Worm (Caenorhabditis elegans) whole organism, L4 larva: ENCODE results near the gene T10B9.14.

ENCODE experiments used
- D1046.2 ChIP-seq: fragments of 200-800 bp; sonication (Bioruptor generic); IDR thresholded peaks from 2 replicates; pipeline ENCODE4 v1.3.6; 2022; ENCODE audit warnings: missing genetic modification characterization, missing compliant biosample characterization
- F37D6.2 ChIP-seq: sonication (generic microtip); optimal IDR thresholded peaks from 2 replicates; lab custom pipeline; 2016; ENCODE audit warnings: mild to moderate bottlenecking, missing genetic modification characterization, missing compliant biosample characterization
- F44E2.7 ChIP-seq: fragments of 200-800 bp; sonication (Bioruptor generic); IDR thresholded peaks from 2 replicates; pipeline ENCODE4 v2.1.2; 2022; ENCODE audit warnings: missing genetic modification characterization, missing compliant biosample characterization
- F49E8.2 ChIP-seq: sonication (generic microtip); optimal IDR thresholded peaks from 2 replicates; lab custom pipeline; 2016; ENCODE audit warnings: missing compliant biosample characterization, mild to moderate bottlenecking, missing genetic modification characterization, borderline replicate concordance
- Y75B8A.6 ChIP-seq: fragments of 200-800 bp; sonication (Bioruptor generic); IDR thresholded peaks from 2 replicates; pipeline ENCODE4 v1.3.6; 2022; ENCODE audit warnings: missing genetic modification reagents, missing genetic modification characterization, missing compliant biosample characterization
- ZK337.2 ChIP-seq: fragments of 200-800 bp; sonication (Bioruptor generic); IDR thresholded peaks from 2 replicates; pipeline ENCODE4 v1.3.6; 2022; ENCODE audit warnings: missing genetic modification reagents, missing genetic modification characterization, missing compliant biosample characterization
- ZK546.5 ChIP-seq, 2 experiments: sonication (generic microtip); optimal IDR thresholded peaks; 2 replicates each; lab custom pipeline; 2017; ENCODE audit warnings: missing biosample characterization in 2 of 2, missing genetic modification characterization in 2 of 2
- attf-4 ChIP-seq: sonication (generic microtip); optimal IDR thresholded peaks from 3 replicates; lab custom pipeline; 2017; ENCODE audit warnings: missing biosample characterization, missing genetic modification characterization
- ceh-44 ChIP-seq: fragments of 200-800 bp; sonication (Bioruptor generic); IDR thresholded peaks from 2 replicates; pipeline ENCODE4 v1.3.6; 2022; ENCODE audit warnings: missing genetic modification reagents, missing genetic modification characterization, missing compliant biosample characterization
- ceh-62 ChIP-seq: sonication (generic microtip); optimal IDR thresholded peaks from 2 replicates; lab custom pipeline; 2017; ENCODE audit warnings: missing biosample characterization, missing genetic modification characterization
- ces-1 ChIP-seq: fragments of 150-350 bp; sonication (generic microtip); optimal IDR thresholded peaks from 4 replicates; lab custom pipeline; 2014; ENCODE audit warnings: missing biosample characterization, missing genetic modification reagents, missing genetic modification characterization
- ctbp-1 ChIP-seq: fragments of 200-800 bp; sonication (Bioruptor generic); IDR thresholded peaks from 2 replicates; pipeline ENCODE4 v1.3.6; 2022; ENCODE audit warnings: missing genetic modification reagents, missing genetic modification characterization, missing compliant biosample characterization
- daf-16 ChIP-seq, 3 experiments: sonication (generic microtip); optimal IDR thresholded peaks; 2 replicates each; lab custom pipeline; 2016 to 2017; ENCODE audit warnings: missing genetic modification characterization in 3 of 3, missing genetic modification reagents in 3 of 3, mild to moderate bottlenecking in 2 of 3, missing compliant biosample characterization in 2 of 3, missing biosample characterization in 1 of 3, moderate library complexity in 1 of 3
- dmd-8 ChIP-seq: fragments of 200-800 bp; sonication (Bioruptor generic); IDR thresholded peaks from 2 replicates; pipeline ENCODE4 v1.3.6; 2022; ENCODE audit warnings: missing genetic modification characterization, missing compliant biosample characterization
- dpl-1 ChIP-seq: fragments of 150-350 bp; optimal IDR thresholded peaks from 2 replicates; lab custom pipeline; 2014; ENCODE audit warnings: missing biosample characterization, missing genetic modification reagents, missing genetic modification characterization
- dve-1 ChIP-seq: sonication (generic microtip); optimal IDR thresholded peaks from 2 replicates; lab custom pipeline; 2017; ENCODE audit warnings: antibody characterized with exemption, mild to moderate bottlenecking, missing genetic modification characterization, missing compliant biosample characterization; ENCODE audit not compliant: insufficient read depth
- fos-1 ChIP-seq: fragments of 150-350 bp; optimal IDR thresholded peaks from 2 replicates; lab custom pipeline; 2014; ENCODE audit warnings: missing biosample characterization, missing genetic modification characterization
- gei-8 ChIP-seq: fragments of 200-800 bp; sonication (Bioruptor generic); optimal IDR thresholded peaks from 2 replicates; lab custom pipeline; 2018; ENCODE audit warnings: mild to moderate bottlenecking, missing genetic modification characterization, missing compliant biosample characterization
- hlh-30 ChIP-seq: sonication (generic microtip); optimal IDR thresholded peaks from 2 replicates; lab custom pipeline; 2017; ENCODE audit warnings: antibody characterized with exemption, mild to moderate bottlenecking, missing genetic modification characterization, missing compliant biosample characterization; ENCODE audit not compliant: insufficient read depth
- lin-1 ChIP-seq: fragments of 200-800 bp; sonication (Bioruptor generic); IDR thresholded peaks from 2 replicates; pipeline ENCODE4 v1.3.6; 2022; ENCODE audit warnings: missing genetic modification reagents, missing genetic modification characterization, missing compliant biosample characterization
- lin-38 ChIP-seq: fragments of 200-800 bp; sonication (Bioruptor generic); IDR thresholded peaks from 2 replicates; pipeline ENCODE4 v1.3.6; 2022; ENCODE audit warnings: missing genetic modification reagents, missing genetic modification characterization, missing compliant biosample characterization
- lir-3 ChIP-seq: sonication (generic microtip); optimal IDR thresholded peaks from 2 replicates; lab custom pipeline; 2016; ENCODE audit warnings: mild to moderate bottlenecking, missing genetic modification characterization, missing compliant biosample characterization
- lsy-2 ChIP-seq, 2 experiments: fragments of 150-350 bp in 1 of 2; sonication (generic microtip) in 1 of 2; optimal IDR thresholded peaks; 2 replicates each; lab custom pipeline; 2014 to 2017; ENCODE audit warnings: missing biosample characterization in 2 of 2, missing genetic modification characterization in 2 of 2
- madf-9 ChIP-seq: fragments of 200-800 bp; sonication (Bioruptor generic); conservative IDR thresholded peaks from 2 replicates; pipeline ENCODE4 v1.3.6; 2022; ENCODE audit warnings: missing genetic modification reagents, missing genetic modification characterization, missing compliant biosample characterization
- mdl-1 ChIP-seq, 2 experiments: fragments of 150-350 bp in 1 of 2; sonication (generic microtip) in 1 of 2; optimal IDR thresholded peaks; 2 replicates each; lab custom pipeline; 2014 to 2017; ENCODE audit warnings: missing biosample characterization in 2 of 2, missing genetic modification characterization in 2 of 2
- mep-1 ChIP-seq: fragments of 150-350 bp; sonication (generic microtip); optimal IDR thresholded peaks from 3 replicates; lab custom pipeline; 2014; ENCODE audit warnings: missing biosample characterization, missing genetic modification characterization
- mxl-2 ChIP-seq: fragments of 200-800 bp; sonication (Bioruptor generic); conservative IDR thresholded peaks from 2 replicates; pipeline ENCODE4 v1.3.6; 2022; ENCODE audit warnings: missing genetic modification reagents, missing genetic modification characterization, missing compliant biosample characterization
- mxl-3 ChIP-seq: fragments of 200-800 bp; sonication (Bioruptor generic); optimal IDR thresholded peaks from 2 replicates; lab custom pipeline; 2018; ENCODE audit warnings: mild to moderate bottlenecking, missing genetic modification characterization, missing compliant biosample characterization
- nhr-102 ChIP-seq: sonication (generic microtip); optimal IDR thresholded peaks from 2 replicates; lab custom pipeline; 2016; ENCODE audit warnings: mild to moderate bottlenecking, missing genetic modification characterization, moderate library complexity, missing compliant biosample characterization
- nhr-11 ChIP-seq: fragments of 150-350 bp; optimal IDR thresholded peaks from 2 replicates; lab custom pipeline; 2014; ENCODE audit warnings: missing biosample characterization, missing genetic modification characterization
- nhr-237 ChIP-seq: sonication (generic microtip); optimal IDR thresholded peaks from 2 replicates; lab custom pipeline; 2017; ENCODE audit warnings: missing biosample characterization, missing genetic modification characterization
- nhr-28 ChIP-seq: fragments of 150-350 bp; optimal IDR thresholded peaks from 2 replicates; lab custom pipeline; 2014; ENCODE audit warnings: missing biosample characterization, missing genetic modification characterization
- nhr-48 ChIP-seq: sonication (generic microtip); optimal IDR thresholded peaks from 2 replicates; lab custom pipeline; 2016; ENCODE audit warnings: mild to moderate bottlenecking, missing genetic modification characterization, missing compliant biosample characterization
- nhr-6 ChIP-seq: fragments of 150-350 bp; optimal IDR thresholded peaks from 2 replicates; lab custom pipeline; 2014; ENCODE audit warnings: missing biosample characterization, missing genetic modification characterization
- pha-4 ChIP-seq, 2 experiments: fragments of 150-350 bp in 1 of 2; fragments of 200-800 bp in 1 of 2; sonication (Bioruptor generic) in 1 of 2; IDR thresholded peaks in 1 of 2; optimal IDR thresholded peaks in 1 of 2; 2 replicates each; pipeline versions ENCODE4 v1.3.6 to Lab custom; 2014 to 2022; ENCODE audit warnings: missing genetic modification characterization in 2 of 2, missing genetic modification reagents in 2 of 2, missing biosample characterization in 1 of 2, missing compliant biosample characterization in 1 of 2
- php-3 ChIP-seq: fragments of 200-800 bp; sonication (Bioruptor generic); IDR thresholded peaks from 2 replicates; pipeline ENCODE4 v1.3.6; 2022; ENCODE audit warnings: missing genetic modification reagents, missing genetic modification characterization, missing compliant biosample characterization
- saeg-2 ChIP-seq: fragments of 200-800 bp; sonication (Bioruptor generic); IDR thresholded peaks from 2 replicates; pipeline ENCODE4 v1.3.6; 2022; ENCODE audit warnings: missing genetic modification reagents, missing genetic modification characterization, missing compliant biosample characterization
- sdz-12 ChIP-seq: fragments of 200-800 bp; sonication (Bioruptor generic); optimal IDR thresholded peaks from 2 replicates; lab custom pipeline; 2018; ENCODE audit warnings: mild to moderate bottlenecking, missing genetic modification characterization, missing compliant biosample characterization
- spr-1 ChIP-seq: sonication (generic microtip); optimal IDR thresholded peaks from 2 replicates; lab custom pipeline; 2016; ENCODE audit warnings: mild to moderate bottlenecking, missing genetic modification characterization, missing compliant biosample characterization
- unc-39 ChIP-seq: sonication (generic microtip); optimal IDR thresholded peaks from 2 replicates; lab custom pipeline; 2017; ENCODE audit warnings: missing biosample characterization, missing genetic modification characterization
- ztf-7 ChIP-seq: fragments of 150-350 bp; optimal IDR thresholded peaks from 2 replicates; lab custom pipeline; 2014; ENCODE audit warnings: missing biosample characterization, missing genetic modification characterization

The T10B9.14 gene

ce11 chrII:9774653-9775052 lies 7.6 kb downstream of the T10B9.14 start (continued):
- TF ChIP-seq fos-1 (tag; lab: Kevin White, UChicago) (no peak), lsy-2 (tag; optimal IDR thresholded peaks at IDR 0.05; lab: Kevin White, UChicago) (peak in 1 of 2 experiments; percentile 66), mdl-1 (tag; optimal IDR thresholded peaks at IDR 0.05; lab: Kevin White, UChicago) (no peak), ctbp-1 (GFP tag; lab: Robert Waterston, UW) (peak; percentile 78), ceh-44 (GFP tag; lab: Robert Waterston, UW) (peak; percentile 87; the same call in 1 of the 2 replicates), ceh-62 (tag; lab: Kevin White, UChicago) (no peak), nhr-48 (peak; percentile 32), lin-38 (GFP tag; lab: Robert Waterston, UW) (peak; percentile 77), Y75B8A.6 (GFP tag; lab: Robert Waterston, UW) (no peak), madf-9 (GFP tag; lab: Robert Waterston, UW) (peak; percentile 84), ZK337.2 (peak; percentile 55; the same call in 1 of the 2 replicates), ces-1 (GFP tag; lab: Kevin White, UChicago) (no peak), gei-8 (peak; percentile 74), unc-39 (no peak), sdz-12 (GFP tag; lab: Kevin White, UChicago) (peak; percentile 49), dve-1 (tag; lab: Kevin White, UChicago) (peak; percentile 63), F44E2.7 (GFP tag; lab: Robert Waterston, UW) (0 out of 2 replicates have a peak, but pooled peaks have one; percentile 49), pha-4 (GFP tag; IDR thresholded peaks at IDR 0.05; lab: Robert Waterston, UW) (peak; percentile 86), pha-4 (tag; optimal IDR thresholded peaks at IDR 0.05; lab: Kevin White, UChicago) (no peak), nhr-11 (tag; lab: Kevin White, UChicago) (no peak)

ce11 chrII:9773892-9774581 lies 8.2 kb downstream of the T10B9.14 start, which contains the start of gene ZK1321.4:
Gene ZK1321.4, minus strand, starts transcription at chrII:9773942.
- TF ChIP-seq nhr-11 (tag; lab: Kevin White, UChicago) (peak; percentile 12), ces-1 (GFP tag; lab: Kevin White, UChicago) (no peak)

- TF ChIP-seq nhr-48: peak; percentile 45
- TF ChIP-seq mxl-3 (GFP tag; lab: Kevin White, UChicago): peak; percentile 5
- TF ChIP-seq D1046.2 (GFP tag; lab: Robert Waterston, UW): no peak
- peak; percentile 74 for TF ChIP-seq nhr-6
- TF ChIP-seq dve-1 (tag; lab: Kevin White, UChicago): peak; percentile 71
- peak; percentile 51 for TF ChIP-seq lin-38 (GFP tag; lab: Robert Waterston, UW)
- peak; percentile 70 for TF ChIP-seq nhr-28 (tag; lab: Kevin White, UChicago)
- peak in 1 of 2 experiments; percentile 74 for TF ChIP-seq lsy-2 (tag; optimal IDR thresholded peaks at IDR 0.05; lab: Kevin White, UChicago)
- 0 out of 2 replicates have a peak, but pooled peaks have one; percentile 42 for TF ChIP-seq php-3 (GFP tag; lab: Robert Waterston, UW)
- TF ChIP-seq ztf-7 (tag; lab: Kevin White, UChicago): no peak
- no peak for TF ChIP-seq F37D6.2 (tag; lab: Kevin White, UChicago)
- 0 out of 2 replicates have a peak, but pooled peaks have one; percentile 37 for TF ChIP-seq dmd-8 (GFP tag; lab: Robert Waterston, UW)
- no peak for TF ChIP-seq F49E8.2
- peak; percentile 85 for TF ChIP-seq hlh-30
- no peak for TF ChIP-seq ZK546.5 (tag; optimal IDR thresholded peaks at IDR 0.05; lab: Kevin White, UChicago)
- peak; percentile 15 for TF ChIP-seq spr-1
- peak; percentile 45 for TF ChIP-seq mep-1 (tag; lab: Kevin White, UChicago)
- TF ChIP-seq dpl-1: peak; percentile 49
- TF ChIP-seq lin-1: 0 out of 2 replicates have a peak, but pooled peaks have one; percentile 10
- no peak for TF ChIP-seq attf-4 (tag; lab: Kevin White, UChicago)
- no peak for TF ChIP-seq nhr-237 (tag; lab: Kevin White, UChicago)
- TF ChIP-seq mxl-2: 0 out of 2 replicates have a peak, but pooled peaks have one; percentile 23
- peak in 1 of 2 experiments; percentile 68 for TF ChIP-seq daf-16 (GFP tag; optimal IDR thresholded peaks at IDR 0.05; lab: Kevin White, UChicago)
- TF ChIP-seq daf-16 (tag; optimal IDR thresholded peaks at IDR 0.05; lab: Kevin White, UChicago): peak; percentile 80
- TF ChIP-seq saeg-2 (GFP tag; lab: Robert Waterston, UW): no peak
- TF ChIP-seq lir-3 (tag; lab: Kevin White, UChicago): no peak
- peak in 1 of 2 experiments; percentile 20 for TF ChIP-seq mdl-1 (tag; optimal IDR thresholded peaks at IDR 0.05; lab: Kevin White, UChicago)
- TF ChIP-seq pha-4 (GFP tag; IDR thresholded peaks at IDR 0.05; lab: Robert Waterston, UW): no peak
- TF ChIP-seq pha-4 (tag; optimal IDR thresholded peaks at IDR 0.05; lab: Kevin White, UChicago): peak; percentile 14
- peak; percentile 76 for TF ChIP-seq nhr-102
Observed at ce11 chrII:9769797-9770520, 12.3 kb downstream of the T10B9.14 start, which contains the start of gene aqp-10. Gene aqp-10, minus strand, starts transcription at chrII:9769847.
